Worm (Caenorhabditis elegans): ENCODE data around the gene M01H9.4.

Gene M01H9.4

ce11 chrIV:4477009-4477471 is 5.7 kb downstream of the M01H9.4 start, which contains the start of gene M01H9.3 (continued):
- TF ChIP-seq nhr-77 (tag; optimal IDR thresholded peaks at IDR 0.05), result no peak
- no peak for TF ChIP-seq nhr-67 (tag; optimal IDR thresholded peaks at IDR 0.05)
- no peak for TF ChIP-seq nhr-28 (tag; optimal IDR thresholded peaks at IDR 0.05)
- peak; percentile 54 for TF ChIP-seq pha-4 (tag; optimal IDR thresholded peaks at IDR 0.05)
- TF ChIP-seq snpc-4 (tag; optimal IDR thresholded peaks at IDR 0.05), result no peak
- no peak for TF ChIP-seq aly-2 (tag; optimal IDR thresholded peaks at IDR 0.05)
- no peak for TF ChIP-seq ceh-9 (tag; optimal IDR thresholded peaks at IDR 0.05)
- no peak for TF ChIP-seq nhr-11 (tag; optimal IDR thresholded peaks at IDR 0.05)
- TF ChIP-seq hmg-11 (tag; optimal IDR thresholded peaks at IDR 0.05), result no peak
- no peak for TF ChIP-seq egl-5 (tag; optimal IDR thresholded peaks at IDR 0.05)
- no peak for TF ChIP-seq nhr-43 (tag; optimal IDR thresholded peaks at IDR 0.05; ENCODE audit: poor library complexity, severe bottlenecking)
- peak; percentile 63 for TF ChIP-seq mdl-1 (tag; optimal IDR thresholded peaks at IDR 0.05)
- TF ChIP-seq ZK546.5 (tag; optimal IDR thresholded peaks at IDR 0.05), result no peak
- peak; percentile 33 for TF ChIP-seq lsy-12 (tag; optimal IDR thresholded peaks at IDR 0.05)

DNA sequence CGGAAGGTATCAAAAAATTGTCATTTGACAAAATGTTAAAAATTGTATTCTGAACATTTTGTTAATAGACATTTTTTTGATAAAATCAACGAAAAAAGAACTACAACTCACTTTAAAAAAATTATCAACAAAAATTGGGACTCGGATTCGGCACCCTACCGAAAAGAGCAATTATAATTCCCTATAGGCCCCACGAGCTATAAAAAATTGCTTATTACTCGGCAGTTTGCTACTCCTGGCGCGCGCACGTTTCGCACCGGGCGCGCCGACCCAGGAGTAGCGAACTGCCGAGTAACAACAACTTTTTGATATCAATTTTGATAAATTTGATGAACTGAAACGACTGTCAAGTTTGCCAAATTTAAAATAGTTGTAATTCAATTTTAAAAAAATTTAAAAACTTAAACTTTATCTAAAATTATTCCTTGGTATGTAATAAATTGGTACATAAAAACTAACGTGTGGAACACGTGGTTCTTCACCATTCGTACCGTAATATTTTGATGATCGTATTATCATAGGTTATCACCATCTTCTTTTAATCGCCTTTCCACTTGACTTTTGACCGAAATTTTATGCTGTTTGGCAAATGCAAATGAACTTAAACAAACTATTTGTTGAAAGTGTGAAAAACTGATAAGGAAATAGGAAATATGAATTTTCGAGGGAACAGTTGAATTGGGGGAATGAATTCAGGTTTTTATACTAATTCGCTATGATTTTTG is 7.2 kb downstream of the M01H9.4 start:
- TF ChIP-seq elt-2 (tag; optimal IDR thresholded peaks at IDR 0.05), result peak; percentile 72
- TF ChIP-seq ztf-4 (tag; optimal IDR thresholded peaks at IDR 0.05), result peak; percentile 14
- peak; percentile 3 for TF ChIP-seq ama-1 (optimal IDR thresholded peaks at IDR 0.05)
- no peak for TF ChIP-seq ceh-82 (tag; optimal IDR thresholded peaks at IDR 0.05)
- TF ChIP-seq pha-4 (tag; optimal IDR thresholded peaks at IDR 0.05), result peak; percentile 58
- peak; percentile 40 for TF ChIP-seq pqm-1 (tag; optimal IDR thresholded peaks at IDR 0.05)

DNA sequence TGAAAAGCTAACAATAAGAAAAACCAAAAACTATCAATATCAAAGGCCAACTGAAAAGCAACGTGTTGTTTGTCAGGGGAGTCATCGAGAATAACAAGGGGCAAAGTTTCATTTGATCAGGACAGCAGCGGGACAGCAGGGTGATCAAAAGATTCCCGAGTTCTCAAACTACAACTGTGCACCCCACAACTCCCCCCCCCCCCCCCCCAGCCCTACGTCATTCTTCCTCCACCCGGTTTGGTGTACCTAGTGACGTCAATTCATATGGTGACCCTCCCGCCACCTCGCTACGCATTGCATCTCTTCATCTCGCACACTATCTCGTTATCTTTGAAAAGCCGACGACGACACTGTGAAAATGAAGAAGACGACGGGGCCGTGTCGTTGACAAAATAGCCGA is 8.9 kb downstream of the M01H9.4 start:
- TF ChIP-seq nhr-25 (tag; optimal IDR thresholded peaks at IDR 0.05), result peak; percentile 14
- TF ChIP-seq tbx-2 (tag; optimal IDR thresholded peaks at IDR 0.05), result no peak
- TF ChIP-seq ama-1 (optimal IDR thresholded peaks at IDR 0.05), result peak; percentile 83
- peak; percentile 4 for TF ChIP-seq elt-2 (tag; optimal IDR thresholded peaks at IDR 0.05)
- TF ChIP-seq lsy-12 (tag; optimal IDR thresholded peaks at IDR 0.05), result peak; percentile 19
- no peak for TF ChIP-seq fkh-10 (GFP tag; optimal IDR thresholded peaks at IDR 0.05)
- peak; percentile 12 for TF ChIP-seq nhr-23 (tag; optimal IDR thresholded peaks at IDR 0.05)

ce11 chrIV:4472418-4473173 is 10.1 kb downstream of the M01H9.4 start:
- TF ChIP-seq elt-2 (tag; optimal IDR thresholded peaks at IDR 0.05) (peak; percentile 53), eor-1 (tag; optimal IDR thresholded peaks at IDR 0.05) (no peak), egl-27 (tag; optimal IDR thresholded peaks at IDR 0.05) (no peak), nhr-28 (tag; optimal IDR thresholded peaks at IDR 0.05) (no peak), nhr-25 (tag; optimal IDR thresholded peaks at IDR 0.05) (peak; percentile 85), ztf-11 (tag; optimal IDR thresholded peaks at IDR 0.05) (no peak), elt-1 (tag; optimal IDR thresholded peaks at IDR 0.05) (peak; percentile 75), hmg-11 (tag; optimal IDR thresholded peaks at IDR 0.05) (no peak), mml-1 (tag; optimal IDR thresholded peaks at IDR 0.05) (peak; percentile 15), ceh-82 (tag; optimal IDR thresholded peaks at IDR 0.05) (no peak), skn-1 (tag; optimal IDR thresholded peaks at IDR 0.05) (no peak), nhr-23 (tag; optimal IDR thresholded peaks at IDR 0.05) (peak; percentile 90), nhr-43 (tag; optimal IDR thresholded peaks at IDR 0.05; ENCODE audit: poor library complexity, severe bottlenecking) (peak; percentile 73), nfya-1 (tag; optimal IDR thresholded peaks at IDR 0.05; ENCODE audit: insufficient read depth) (peak; percentile 7), ama-1 (optimal IDR thresholded peaks at IDR 0.05) (peak; percentile 86), tbx-2 (tag; optimal IDR thresholded peaks at IDR 0.05) (no peak), unc-39 (tag; optimal IDR thresholded peaks at IDR 0.05) (no peak), lsy-12 (tag; optimal IDR thresholded peaks at IDR 0.05) (no peak), nhr-67 (tag; optimal IDR thresholded peaks at IDR 0.05) (no peak), egl-5 (tag; optimal IDR thresholded peaks at IDR 0.05) (no peak), aly-2 (tag; optimal IDR thresholded peaks at IDR 0.05) (no peak), zag-1 (tag; optimal IDR thresholded peaks at IDR 0.05) (no peak), fkh-10 (GFP tag; optimal IDR thresholded peaks at IDR 0.05) (no peak), pqm-1 (tag; optimal IDR thresholded peaks at IDR 0.05) (peak; percentile 58), mdl-1 (tag; optimal IDR thresholded peaks at IDR 0.05) (no peak), ceh-28 (tag; optimal IDR thresholded peaks at IDR 0.05) (no peak), ceh-9 (tag; optimal IDR thresholded peaks at IDR 0.05) (no peak), ceh-16 (tag; optimal IDR thresholded peaks at IDR 0.05) (no peak), lin-15B (tag; optimal IDR thresholded peaks at IDR 0.05) (no peak), R02D3.7 (tag; optimal IDR thresholded peaks at IDR 0.05) (no peak), nhr-77 (tag; optimal IDR thresholded peaks at IDR 0.05) (no peak), sea-2 (GFP tag; optimal IDR thresholded peaks at IDR 0.05) (no peak), jun-1 (tag; optimal IDR thresholded peaks at IDR 0.05) (no peak), elt-3 (tag; optimal IDR thresholded peaks at IDR 0.05) (peak in 1 of 3 experiments; percentile 32), nhr-76 (tag; optimal IDR thresholded peaks at IDR 0.05) (no peak), nhr-11 (tag; optimal IDR thresholded peaks at IDR 0.05) (no peak), ztf-4 (tag; optimal IDR thresholded peaks at IDR 0.05) (peak; percentile 54), snpc-4 (tag; optimal IDR thresholded peaks at IDR 0.05) (no peak), pha-4 (tag; optimal IDR thresholded peaks at IDR 0.05) (peak; percentile 37), unc-62 (GFP tag; optimal IDR thresholded peaks at IDR 0.05) (no peak)

All from whole organism, L3 larva.